Fruit fly (Drosophila melanogaster): ENCODE data around the gene CG15202.

The CG15202 gene

dm6 chrX:11153413-11153812, 11.1 kb downstream of the CG15202 start:
- no peak for TF ChIP-seq usp (GFP tag; optimal IDR thresholded peaks at IDR 0.05)
- TF ChIP-seq pan (optimal IDR thresholded peaks at IDR 0.05), result no peak
- no peak for TF ChIP-seq CG8478 (optimal IDR thresholded peaks at IDR 0.05)
- TF ChIP-seq EcR (GFP tag; optimal IDR thresholded peaks at IDR 0.05), result no peak
- TF ChIP-seq psq (optimal IDR thresholded peaks at IDR 0.05), result no peak
- no peak for TF ChIP-seq Dll (optimal IDR thresholded peaks at IDR 0.05)

- no peak for TF ChIP-seq usp (GFP tag; optimal IDR thresholded peaks at IDR 0.05)
- no peak for TF ChIP-seq pan (optimal IDR thresholded peaks at IDR 0.05)
- no peak for TF ChIP-seq CG8478 (optimal IDR thresholded peaks at IDR 0.05)
- TF ChIP-seq EcR (GFP tag; optimal IDR thresholded peaks at IDR 0.05), result no peak
- no peak for TF ChIP-seq psq (optimal IDR thresholded peaks at IDR 0.05)
- TF ChIP-seq Dll (optimal IDR thresholded peaks at IDR 0.05), result no peak
These were observed 11.6 kb downstream of the CG15202 start, which contains the start of the genes rtv and Dlic for dm6 chrX:11153826-11154510. Gene rtv (minus strand): TSS chrX:11153990. Gene Dlic (plus strand): TSS chrX:11154421.

- TF ChIP-seq pan (optimal IDR thresholded peaks at IDR 0.05) (no peak), CG8478 (optimal IDR thresholded peaks at IDR 0.05) (peak; percentile 56), usp (GFP tag; optimal IDR thresholded peaks at IDR 0.05) (no peak), Dll (optimal IDR thresholded peaks at IDR 0.05) (peak; percentile 83), EcR (GFP tag; optimal IDR thresholded peaks at IDR 0.05) (no peak), psq (optimal IDR thresholded peaks at IDR 0.05) (no peak)
These were observed 12.3 kb downstream of the CG15202 start for dm6 chrX:11154511-11155197.

- TF ChIP-seq CG8478 (optimal IDR thresholded peaks at IDR 0.05) (no peak), Dll (optimal IDR thresholded peaks at IDR 0.05) (no peak), pan (optimal IDR thresholded peaks at IDR 0.05) (no peak), usp (GFP tag; optimal IDR thresholded peaks at IDR 0.05) (no peak), psq (optimal IDR thresholded peaks at IDR 0.05) (no peak), EcR (GFP tag; optimal IDR thresholded peaks at IDR 0.05) (no peak)
These were observed 13.7 kb downstream of the CG15202 start for dm6 chrX:11155808-11156589.

dm6 chrX:11159710-11160446, 17.5 kb downstream of the CG15202 start, which contains the start of gene CG32668:
Gene CG32668 (minus strand): TSS chrX:11159760.
- TF ChIP-seq CG8478 (optimal IDR thresholded peaks at IDR 0.05) (no peak), EcR (GFP tag; optimal IDR thresholded peaks at IDR 0.05) (no peak), Dll (optimal IDR thresholded peaks at IDR 0.05) (no peak), pan (optimal IDR thresholded peaks at IDR 0.05) (no peak), psq (optimal IDR thresholded peaks at IDR 0.05) (no peak), usp (GFP tag; optimal IDR thresholded peaks at IDR 0.05) (no peak)

- no peak for TF ChIP-seq psq (optimal IDR thresholded peaks at IDR 0.05)
- TF ChIP-seq Dll (optimal IDR thresholded peaks at IDR 0.05), result no peak
- no peak for TF ChIP-seq usp (GFP tag; optimal IDR thresholded peaks at IDR 0.05)
- TF ChIP-seq pan (optimal IDR thresholded peaks at IDR 0.05), result no peak
- no peak for TF ChIP-seq CG8478 (optimal IDR thresholded peaks at IDR 0.05)
- TF ChIP-seq EcR (GFP tag; optimal IDR thresholded peaks at IDR 0.05), result no peak
These were observed 26.6 kb downstream of the CG15202 start, which contains the start of gene Antdh for dm6 chrX:11168958-11169357. Gene Antdh (minus strand): TSS chrX:11169058.

- TF ChIP-seq psq (optimal IDR thresholded peaks at IDR 0.05), result no peak
- TF ChIP-seq usp (GFP tag; optimal IDR thresholded peaks at IDR 0.05), result no peak
These were observed 28.2 kb downstream of the CG15202 start, which contains the start of gene CG1394 for dm6 chrX:11170578-11170977. Gene CG1394 (minus strand): TSS chrX:11170678.

dm6 chrX:11176073-11176472, 33.7 kb downstream of the CG15202 start:
- TF ChIP-seq CG8478 (optimal IDR thresholded peaks at IDR 0.05) (no peak), psq (optimal IDR thresholded peaks at IDR 0.05) (no peak), pan (optimal IDR thresholded peaks at IDR 0.05) (no peak), EcR (GFP tag; optimal IDR thresholded peaks at IDR 0.05) (no peak), Dll (optimal IDR thresholded peaks at IDR 0.05) (no peak), usp (GFP tag; optimal IDR thresholded peaks at IDR 0.05) (no peak)

- TF ChIP-seq EcR (GFP tag; optimal IDR thresholded peaks at IDR 0.05) (no peak), psq (optimal IDR thresholded peaks at IDR 0.05) (no peak), CG8478 (optimal IDR thresholded peaks at IDR 0.05) (no peak), pan (optimal IDR thresholded peaks at IDR 0.05) (no peak), Dll (optimal IDR thresholded peaks at IDR 0.05) (no peak), usp (GFP tag; optimal IDR thresholded peaks at IDR 0.05) (no peak)
These were observed 40.3 kb downstream of the CG15202 start, which contains the start of gene CG15200 for dm6 chrX:11182631-11183030. Gene CG15200 (plus strand): TSS chrX:11182931.

Measured in whole organism.